Worm (Caenorhabditis elegans) whole organism, mixed stage, embryonic: ENCODE measurements around the gene byn-1.
A peak's percentile ranks its signal among the peaks of the same experiment; 100 is the strongest.

Source experiments
- M03D4.4 ChIP-seq: sonication (generic microtip); optimal IDR thresholded peaks from 2 replicates; lab custom pipeline; 2017; ENCODE audit warnings: mild to moderate bottlenecking, missing genetic modification characterization, missing compliant biosample characterization
- bed-3 ChIP-seq: fragments of 200-800 bp; sonication (Bioruptor generic); optimal IDR thresholded peaks from 3 replicates; lab custom pipeline; 2018; ENCODE audit warnings: mild to moderate bottlenecking, missing genetic modification characterization, moderate library complexity, missing compliant biosample characterization
- blmp-1 ChIP-seq: fragments of 150-350 bp; optimal IDR thresholded peaks from 2 replicates; lab custom pipeline; 2014; ENCODE audit warnings: missing biosample characterization, missing genetic modification characterization
- ceh-39 ChIP-seq: fragments of 150-350 bp; optimal IDR thresholded peaks from 2 replicates; lab custom pipeline; 2014; ENCODE audit warnings: missing biosample characterization, missing genetic modification characterization
- ceh-43 ChIP-seq: fragments of 200-800 bp; sonication (Bioruptor generic); optimal IDR thresholded peaks from 2 replicates; lab custom pipeline; 2018; ENCODE audit warnings: mild to moderate bottlenecking, missing genetic modification characterization, moderate library complexity, missing compliant biosample characterization
- ceh-83 ChIP-seq: fragments of 200-800 bp; sonication (Bioruptor generic); optimal IDR thresholded peaks from 2 replicates; lab custom pipeline; 2018; ENCODE audit warnings: mild to moderate bottlenecking, missing genetic modification characterization, missing compliant biosample characterization
- ces-1 ChIP-seq: fragments of 150-350 bp; optimal IDR thresholded peaks from 2 replicates; lab custom pipeline; 2014; ENCODE audit warnings: missing biosample characterization, missing genetic modification reagents, missing genetic modification characterization
- cnd-1 ChIP-seq: fragments of 200-800 bp; sonication (Bioruptor generic); optimal IDR thresholded peaks from 2 replicates; lab custom pipeline; 2018; ENCODE audit warnings: mild to moderate bottlenecking, missing genetic modification characterization, missing compliant biosample characterization
- drap-1 ChIP-seq: fragments of 200-800 bp; sonication (Bioruptor generic); optimal IDR thresholded peaks from 3 replicates; lab custom pipeline; 2018; ENCODE audit warnings: mild to moderate bottlenecking, missing genetic modification characterization, missing compliant biosample characterization
- elt-1 ChIP-seq: sonication (generic microtip); optimal IDR thresholded peaks from 2 replicates; lab custom pipeline; 2017; ENCODE audit warnings: missing genetic modification characterization, mild to moderate bottlenecking, missing compliant biosample characterization, antibody characterized with exemption, moderate library complexity, borderline replicate concordance; ENCODE audit not compliant: insufficient read depth
- elt-3 ChIP-seq: fragments of 150-350 bp; optimal IDR thresholded peaks from 2 replicates; lab custom pipeline; 2014; ENCODE audit warnings: missing biosample characterization, missing genetic modification characterization
- flh-1 ChIP-seq: fragments of 200-800 bp; sonication (Bioruptor generic); optimal IDR thresholded peaks from 2 replicates; lab custom pipeline; 2018; ENCODE audit warnings: mild to moderate bottlenecking, missing genetic modification characterization, moderate library complexity, missing compliant biosample characterization
- ham-2 ChIP-seq: fragments of 200-800 bp; sonication (Bioruptor generic); optimal IDR thresholded peaks from 2 replicates; lab custom pipeline; 2018; ENCODE audit warnings: mild to moderate bottlenecking, missing genetic modification characterization, missing compliant biosample characterization
- hlh-1 ChIP-seq: fragments of 150-350 bp; optimal IDR thresholded peaks from 2 replicates; lab custom pipeline; 2014; ENCODE audit warnings: missing biosample characterization, missing genetic modification reagents, missing genetic modification characterization
- lin-32 ChIP-seq: fragments of 200-800 bp; sonication (Bioruptor generic); optimal IDR thresholded peaks from 2 replicates; lab custom pipeline; 2018; ENCODE audit warnings: mild to moderate bottlenecking, missing genetic modification characterization, missing compliant biosample characterization
- lsy-2 ChIP-seq: fragments of 150-350 bp; optimal IDR thresholded peaks from 2 replicates; lab custom pipeline; 2014; ENCODE audit warnings: missing biosample characterization, missing genetic modification characterization
- mab-5 ChIP-seq: fragments of 150-350 bp; optimal IDR thresholded peaks from 2 replicates; lab custom pipeline; 2014; ENCODE audit warnings: missing biosample characterization, missing genetic modification characterization
- mep-1 ChIP-seq: fragments of 150-350 bp; optimal IDR thresholded peaks from 2 replicates; lab custom pipeline; 2017; ENCODE audit warnings: missing biosample characterization, missing genetic modification reagents, missing genetic modification characterization, inconsistent platforms
- nhr-12 ChIP-seq: fragments of 150-350 bp; optimal IDR thresholded peaks from 2 replicates; lab custom pipeline; 2014; ENCODE audit warnings: missing biosample characterization, missing genetic modification characterization
- nhr-2 ChIP-seq: fragments of 150-350 bp; optimal IDR thresholded peaks from 2 replicates; lab custom pipeline; 2014; ENCODE audit warnings: missing biosample characterization, missing genetic modification characterization
- nhr-237 ChIP-seq: fragments of 150-350 bp; optimal IDR thresholded peaks from 2 replicates; lab custom pipeline; 2014; ENCODE audit warnings: missing biosample characterization, missing genetic modification characterization
- pha-4 ChIP-seq: fragments of 150-350 bp; optimal IDR thresholded peaks from 2 replicates; lab custom pipeline; 2018; ENCODE audit warnings: missing biosample characterization, missing genetic modification reagents, missing genetic modification characterization
- sem-2 ChIP-seq: fragments of 200-800 bp; sonication (Bioruptor generic); optimal IDR thresholded peaks from 2 replicates; lab custom pipeline; 2018; ENCODE audit warnings: mild to moderate bottlenecking, missing genetic modification characterization, missing compliant biosample characterization
- snpc-4 ChIP-seq: fragments of 150-350 bp; optimal IDR thresholded peaks from 2 replicates; lab custom pipeline; 2014; ENCODE audit warnings: missing biosample characterization, missing genetic modification characterization
- sptf-1 ChIP-seq: sonication (generic microtip); optimal IDR thresholded peaks from 2 replicates; lab custom pipeline; 2017; ENCODE audit warnings: mild to moderate bottlenecking, missing genetic modification characterization, moderate library complexity, missing compliant biosample characterization
- tbx-8 ChIP-seq: fragments of 200-800 bp; sonication (Bioruptor generic); optimal IDR thresholded peaks from 2 replicates; lab custom pipeline; 2018; ENCODE audit warnings: mild to moderate bottlenecking, missing genetic modification characterization, moderate library complexity, missing compliant biosample characterization
- unc-120 ChIP-seq: sonication (generic microtip); optimal IDR thresholded peaks from 2 replicates; lab custom pipeline; 2017; ENCODE audit warnings: missing genetic modification characterization, missing compliant biosample characterization; ENCODE audit not compliant: poor library complexity, severe bottlenecking
- unc-39 ChIP-seq: fragments of 150-350 bp; optimal IDR thresholded peaks from 2 replicates; lab custom pipeline; 2014; ENCODE audit warnings: missing biosample characterization, missing genetic modification characterization
- unc-62 ChIP-seq: fragments of 150-350 bp; optimal IDR thresholded peaks from 2 replicates; lab custom pipeline; 2014; ENCODE audit warnings: missing biosample characterization, missing genetic modification reagents, missing genetic modification characterization
- ztf-11 ChIP-seq: fragments of 150-350 bp; optimal IDR thresholded peaks from 2 replicates; lab custom pipeline; 2014; ENCODE audit warnings: missing biosample characterization, missing genetic modification characterization

The byn-1 gene

DNA sequence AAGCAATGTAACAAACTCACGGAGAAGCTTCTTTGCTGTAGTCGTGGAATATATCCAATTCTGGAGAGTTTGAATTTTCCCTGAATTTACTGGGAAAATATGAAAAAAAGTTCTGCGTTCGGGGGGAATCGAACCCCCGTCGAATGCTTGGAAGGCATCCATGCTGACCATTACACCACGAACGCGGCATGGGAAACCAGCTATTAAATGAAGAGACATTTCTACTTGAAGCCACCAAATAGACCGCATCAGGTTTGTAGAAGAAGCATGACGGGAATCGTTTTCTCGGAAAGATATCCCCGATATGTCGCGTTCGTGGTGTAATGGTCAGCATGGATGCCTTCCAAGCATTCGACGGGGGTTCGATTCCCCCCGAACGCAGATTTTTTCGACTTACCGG is 43.3 kb upstream of the byn-1 start:
- TF ChIP-seq ceh-83 (GFP tag; lab: Kevin White, UChicago) = no peak
- no peak for TF ChIP-seq ham-2 (GFP tag; lab: Kevin White, UChicago)
- no peak for TF ChIP-seq lin-32 (GFP tag; lab: Kevin White, UChicago)
- no peak for TF ChIP-seq mab-5
- TF ChIP-seq snpc-4 (tag; lab: Kevin White, UChicago) = no peak
- no peak for TF ChIP-seq hlh-1
- TF ChIP-seq nhr-12 (tag; lab: Kevin White, UChicago) = no peak
- TF ChIP-seq unc-62 (GFP tag; lab: Kevin White, UChicago) = no peak
- TF ChIP-seq lsy-2 = no peak
- TF ChIP-seq ces-1 (GFP tag; lab: Kevin White, UChicago) = no peak
- no peak for TF ChIP-seq elt-3
- no peak for TF ChIP-seq pha-4
- no peak for TF ChIP-seq nhr-2
- no peak for TF ChIP-seq M03D4.4 (tag; lab: Kevin White, UChicago)
- no peak for TF ChIP-seq blmp-1 (tag; lab: Kevin White, UChicago)
- TF ChIP-seq drap-1 = no peak
- TF ChIP-seq tbx-8 = no peak

ce11 chrIII:6888999-6889824 is 42.6 kb upstream of the byn-1 start, which contains the start of the genes brd-1 and K04C2.2:
TSS of gene brd-1 (minus strand) at chrIII:6889504.
TSS of gene K04C2.2 (plus strand) at chrIII:6889774.
- TF ChIP-seq lin-32 (GFP tag; lab: Kevin White, UChicago) = no peak
- no peak for TF ChIP-seq unc-120
- TF ChIP-seq snpc-4 (tag; lab: Kevin White, UChicago) = no peak
- no peak for TF ChIP-seq elt-1 (tag; lab: Kevin White, UChicago)
- peak; percentile 48 for TF ChIP-seq ces-1 (GFP tag; lab: Kevin White, UChicago)
- TF ChIP-seq flh-1 = no peak
- no peak for TF ChIP-seq pha-4

- TF ChIP-seq bed-3 (GFP tag; lab: Kevin White, UChicago) (no peak), snpc-4 (tag; lab: Kevin White, UChicago) (no peak), lin-32 (GFP tag; lab: Kevin White, UChicago) (no peak), mab-5 (no peak), nhr-237 (tag; lab: Kevin White, UChicago) (no peak), unc-120 (no peak)
Measured at ce11 chrIII:6891560-6891959, 40.2 kb upstream of the byn-1 start, which contains the start of gene K04C2.5. TSS of gene K04C2.5 (minus strand) at chrIII:6891660.

ce11 chrIII:6895166-6895565 is 36.6 kb upstream of the byn-1 start:
- TF ChIP-seq bed-3 (GFP tag; lab: Kevin White, UChicago) (no peak), ztf-11 (no peak), tbx-8 (no peak), flh-1 (no peak), sem-2 (GFP tag; lab: Kevin White, UChicago) (no peak), unc-39 (tag; lab: Kevin White, UChicago) (no peak), hlh-1 (peak; percentile 36), ceh-39 (tag; lab: Kevin White, UChicago) (no peak), drap-1 (no peak), mep-1 (tag; lab: Kevin White, UChicago) (peak; percentile 15), lsy-2 (no peak), unc-62 (GFP tag; lab: Kevin White, UChicago) (peak; percentile 68), ces-1 (GFP tag; lab: Kevin White, UChicago) (no peak)

- TF ChIP-seq lsy-2 = no peak
- no peak for TF ChIP-seq ceh-39 (tag; lab: Kevin White, UChicago)
- no peak for TF ChIP-seq lin-32 (GFP tag; lab: Kevin White, UChicago)
- no peak for TF ChIP-seq nhr-237 (tag; lab: Kevin White, UChicago)
- no peak for TF ChIP-seq ztf-11
- no peak for TF ChIP-seq ceh-43 (GFP tag; lab: Kevin White, UChicago)
- no peak for TF ChIP-seq ceh-83 (GFP tag; lab: Kevin White, UChicago)
- TF ChIP-seq drap-1 = no peak
- no peak for TF ChIP-seq sptf-1
- no peak for TF ChIP-seq unc-120
- no peak for TF ChIP-seq cnd-1 (tag; lab: Kevin White, UChicago)
- no peak for TF ChIP-seq elt-3
- TF ChIP-seq mab-5 = no peak
- no peak for TF ChIP-seq unc-39 (tag; lab: Kevin White, UChicago)
- TF ChIP-seq ham-2 (GFP tag; lab: Kevin White, UChicago) = no peak
- no peak for TF ChIP-seq pha-4
- no peak for TF ChIP-seq nhr-12 (tag; lab: Kevin White, UChicago)
- TF ChIP-seq bed-3 (GFP tag; lab: Kevin White, UChicago) = no peak
Measured at ce11 chrIII:6895677-6896076, 36.1 kb upstream of the byn-1 start.
